Worm (Caenorhabditis elegans): Measurements from ENCODE around the gene Y73B6BL.23.

DNA sequence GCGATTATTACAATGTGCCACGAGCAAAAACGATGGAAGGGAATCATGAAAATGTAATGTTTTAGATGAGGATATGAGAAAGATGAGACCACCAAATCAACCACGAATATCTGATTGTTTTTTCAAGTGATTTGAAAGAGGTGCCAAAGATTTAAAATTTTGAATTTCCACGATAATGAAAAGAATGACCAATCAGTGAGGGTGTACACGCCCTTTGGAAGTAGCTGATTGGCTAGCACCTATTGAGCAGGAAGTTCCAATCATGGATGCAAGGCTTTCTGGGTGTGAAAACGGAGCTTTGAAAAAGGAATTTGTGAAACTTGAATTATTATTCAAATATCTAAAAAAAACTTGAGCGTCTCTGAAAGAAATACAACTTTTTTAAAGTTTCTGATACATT lies 27.3 kb downstream of the Y73B6BL.23 start:
- TF ChIP-seq lsy-2 (tag; optimal IDR thresholded peaks at IDR 0.05), result no peak
- TF ChIP-seq nhr-237 (tag; optimal IDR thresholded peaks at IDR 0.05), result no peak
- TF ChIP-seq lin-13 (GFP tag; optimal IDR thresholded peaks at IDR 0.05), result no peak
- TF ChIP-seq ztf-11 (tag; optimal IDR thresholded peaks at IDR 0.05), result no peak
- TF ChIP-seq gmeb-1 (tag; optimal IDR thresholded peaks at IDR 0.05), result no peak
- no peak for TF ChIP-seq zag-1 (tag; optimal IDR thresholded peaks at IDR 0.05)

All from whole organism, L2 larva.